Fruit fly (Drosophila melanogaster) whole organism, embryonic: ENCODE measurements around the gene CG4267.

ENCODE experiments used
- Atf6 ChIP-seq: fragments of 200-800 bp; sonication (Bioruptor generic); IDR thresholded peaks from 2 replicates; pipeline ENCODE4 v1.3.6; 2022; ENCODE audit warnings: missing biosample characterization, missing genetic modification characterization
- CG10366 ChIP-seq: fragments of 200-800 bp; sonication (Bioruptor generic); IDR thresholded peaks from 2 replicates; pipeline ENCODE4 v1.3.6; 2022; ENCODE audit warnings: missing biosample characterization, missing genetic modification characterization
- CG10431 ChIP-seq: fragments of 200-800 bp; sonication (Bioruptor generic); optimal IDR thresholded peaks from 3 replicates; lab custom pipeline; 2018; ENCODE audit warnings: missing biosample characterization, mild to moderate bottlenecking, missing genetic modification characterization
- CG11723 ChIP-seq: fragments of 200-800 bp; sonication (Bioruptor generic); optimal IDR thresholded peaks from 2 replicates; lab custom pipeline; 2017; ENCODE audit warnings: missing biosample characterization, mild to moderate bottlenecking, missing genetic modification characterization
- CG12219 ChIP-seq: fragments of 200-800 bp; sonication (Bioruptor generic); optimal IDR thresholded peaks from 3 replicates; lab custom pipeline; 2018; ENCODE audit warnings: missing biosample characterization, mild to moderate bottlenecking, missing genetic modification characterization
- CG12391 ChIP-seq: fragments of 200-800 bp; sonication (Bioruptor generic); optimal IDR thresholded peaks from 3 replicates; lab custom pipeline; 2018; ENCODE audit warnings: missing biosample characterization, mild to moderate bottlenecking, missing genetic modification characterization, moderate library complexity
- CG12659 ChIP-seq: fragments of 200-800 bp; sonication (Bioruptor generic); optimal IDR thresholded peaks from 3 replicates; lab custom pipeline; 2017; ENCODE audit warnings: mild to moderate bottlenecking, missing biosample characterization, missing genetic modification reagents, missing genetic modification characterization
- CG13894 ChIP-seq: fragments of 200-800 bp; sonication (Bioruptor generic); optimal IDR thresholded peaks from 3 replicates; lab custom pipeline; 2018; ENCODE audit warnings: missing biosample characterization, mild to moderate bottlenecking, missing genetic modification characterization, moderate library complexity
- CG14710 ChIP-seq: fragments of 200-800 bp; sonication (Bioruptor generic); optimal IDR thresholded peaks from 3 replicates; lab custom pipeline; 2019; ENCODE audit warnings: missing biosample characterization, mild to moderate bottlenecking, missing genetic modification characterization, moderate library complexity
- CG15514 ChIP-seq: fragments of 200-800 bp; sonication (Bioruptor generic); optimal IDR thresholded peaks from 3 replicates; lab custom pipeline; 2017; ENCODE audit warnings: missing biosample characterization, missing genetic modification characterization, mild to moderate bottlenecking, moderate library complexity, missing genetic modification reagents
- CG15696 ChIP-seq: fragments of 200-800 bp; sonication (Bioruptor generic); optimal IDR thresholded peaks from 2 replicates; lab custom pipeline; 2019; ENCODE audit warnings: missing biosample characterization, mild to moderate bottlenecking, missing genetic modification characterization, moderate library complexity
- CG1602 ChIP-seq: fragments of 200-800 bp; sonication (Bioruptor generic); optimal IDR thresholded peaks from 3 replicates; lab custom pipeline; 2016; ENCODE audit warnings: missing biosample characterization, missing genetic modification characterization
- CG16815 ChIP-seq: fragments of 200-800 bp; sonication (Bioruptor generic); optimal IDR thresholded peaks from 3 replicates; lab custom pipeline; 2017; ENCODE audit warnings: missing biosample characterization, mild to moderate bottlenecking, missing genetic modification characterization
- CG18619 ChIP-seq: fragments of 200-800 bp; sonication (Bioruptor generic); optimal IDR thresholded peaks from 3 replicates; lab custom pipeline; 2017; ENCODE audit warnings: missing biosample characterization, mild to moderate bottlenecking, missing genetic modification characterization
- CG2129 ChIP-seq: fragments of 200-800 bp; sonication (Bioruptor generic); IDR thresholded peaks from 2 replicates; pipeline ENCODE4 v1.3.6; 2022; ENCODE audit warnings: missing biosample characterization, missing genetic modification characterization; ENCODE audit not compliant: partially characterized antibody
- CG3163 ChIP-seq: fragments of 200-800 bp; sonication (Bioruptor generic); optimal IDR thresholded peaks from 3 replicates; lab custom pipeline; 2016; ENCODE audit warnings: missing biosample characterization, missing genetic modification characterization
- CG34376 ChIP-seq: fragments of 200-800 bp; sonication (Bioruptor generic); optimal IDR thresholded peaks from 2 replicates; lab custom pipeline; 2018; ENCODE audit warnings: missing biosample characterization, mild to moderate bottlenecking, missing genetic modification characterization
- CG3847 ChIP-seq: fragments of 200-800 bp; sonication (Bioruptor generic); IDR thresholded peaks from 2 replicates; pipeline ENCODE4 v1.3.6; 2022; ENCODE audit warnings: missing biosample characterization, missing genetic modification characterization
- CG7357 ChIP-seq: fragments of 200-800 bp; sonication (Bioruptor generic); IDR thresholded peaks from 3 replicates; pipeline ENCODE4 v1.3.6; 2022; ENCODE audit warnings: missing biosample characterization, missing genetic modification characterization
- CG8089 ChIP-seq: fragments of 200-800 bp; sonication (Bioruptor generic); optimal IDR thresholded peaks from 3 replicates; lab custom pipeline; 2016; ENCODE audit warnings: missing biosample characterization, missing genetic modification characterization
- CG8924 ChIP-seq: fragments of 200-800 bp; optimal IDR thresholded peaks from 3 replicates; lab custom pipeline; 2019; ENCODE audit warnings: missing biosample characterization, mild to moderate bottlenecking, missing genetic modification characterization, moderate library complexity
- CG9932 ChIP-seq: fragments of 200-800 bp; sonication (Bioruptor generic); IDR thresholded peaks from 2 replicates; pipeline ENCODE4 v1.3.6; 2022; ENCODE audit warnings: missing biosample characterization, missing genetic modification characterization
- CTCF ChIP-seq: fragments of 200-800 bp; sonication (Bioruptor generic); optimal IDR thresholded peaks from 2 replicates; lab custom pipeline; 2017; ENCODE audit warnings: missing biosample characterization, mild to moderate bottlenecking, missing genetic modification characterization, moderate library complexity
- CrebB ChIP-seq: fragments of 200-800 bp; sonication (Bioruptor generic); optimal IDR thresholded peaks from 3 replicates; lab custom pipeline; 2018; ENCODE audit warnings: missing biosample characterization, mild to moderate bottlenecking, missing genetic modification characterization
- Dad ChIP-seq: fragments of 200-800 bp; sonication (Bioruptor generic); optimal IDR thresholded peaks from 3 replicates; lab custom pipeline; 2016; ENCODE audit warnings: missing biosample characterization, missing genetic modification characterization
- Dek ChIP-seq: fragments of 200-800 bp; sonication (Bioruptor generic); optimal IDR thresholded peaks from 3 replicates; lab custom pipeline; 2019; ENCODE audit warnings: missing biosample characterization, mild to moderate bottlenecking, missing genetic modification characterization, moderate library complexity
- GATAe ChIP-seq: fragments of 200-800 bp; sonication (Bioruptor generic); conservative IDR thresholded peaks from 2 replicates; pipeline ENCODE4 v1.3.6; 2022; ENCODE audit warnings: missing biosample characterization, missing genetic modification characterization
- HmgZ ChIP-seq: fragments of 200-800 bp; sonication (Bioruptor generic); optimal IDR thresholded peaks from 2 replicates; lab custom pipeline; 2018; ENCODE audit warnings: missing biosample characterization, mild to moderate bottlenecking, missing genetic modification characterization
- Hr39 ChIP-seq: fragments of >200 bp; optimal IDR thresholded peaks from 2 replicates; lab custom pipeline; 2017
- Nf-YC ChIP-seq: fragments of 200-800 bp; optimal IDR thresholded peaks from 3 replicates; lab custom pipeline; 2019; ENCODE audit warnings: missing biosample characterization, mild to moderate bottlenecking, missing genetic modification characterization, moderate library complexity
- Rfx ChIP-seq: fragments of 200-800 bp; sonication (Bioruptor generic); IDR thresholded peaks from 2 replicates; pipeline ENCODE4 v1.3.6; 2022; ENCODE audit warnings: missing biosample characterization, missing genetic modification characterization
- Taf1 ChIP-seq: fragments of 200-800 bp; sonication (Bioruptor generic); IDR thresholded peaks from 2 replicates; pipeline ENCODE4 v1.3.6; 2022; ENCODE audit warnings: missing biosample characterization, missing genetic modification characterization
- Trl ChIP-seq, 3 experiments: fragments of >200 bp in 2 of 3; fragments of 200-800 bp in 1 of 3; sonication (Bioruptor generic) in 1 of 3; optimal IDR thresholded peaks; 2 replicates in 1 of 3; 3 replicates in 2 of 3; lab custom pipeline; 2016 to 2017; ENCODE audit warnings: missing biosample characterization in 1 of 3, missing genetic modification characterization in 1 of 3
- amos ChIP-seq: fragments of 200-800 bp; sonication (Bioruptor generic); IDR thresholded peaks from 2 replicates; pipeline ENCODE4 v1.3.6; 2022; ENCODE audit warnings: missing biosample characterization, missing genetic modification characterization; ENCODE audit not compliant: partially characterized antibody
- ap ChIP-seq: fragments of 200-800 bp; sonication (Bioruptor generic); IDR thresholded peaks from 2 replicates; pipeline ENCODE4 v1.3.6; 2022; ENCODE audit warnings: missing biosample characterization, missing genetic modification characterization
- ara ChIP-seq: fragments of 200-800 bp; sonication (Bioruptor generic); IDR thresholded peaks from 2 replicates; pipeline ENCODE4 v1.3.6; 2022; ENCODE audit warnings: missing biosample characterization, missing genetic modification characterization
- cg ChIP-seq: fragments of 200-800 bp; sonication (Bioruptor generic); optimal IDR thresholded peaks from 3 replicates; lab custom pipeline; 2019; ENCODE audit warnings: missing biosample characterization, mild to moderate bottlenecking, missing genetic modification characterization, moderate library complexity
- chinmo ChIP-seq: fragments of 200-800 bp; sonication (Bioruptor generic); IDR thresholded peaks from 4 replicates; pipeline ENCODE4 v1.3.6; 2022; ENCODE audit warnings: missing biosample characterization, missing genetic modification characterization; ENCODE audit not compliant: partially characterized antibody
- dm ChIP-seq: fragments of 200-800 bp; sonication (Bioruptor generic); optimal IDR thresholded peaks from 3 replicates; lab custom pipeline; 2016; ENCODE audit warnings: missing biosample characterization, missing genetic modification characterization
- ftz-f1 ChIP-seq: fragments of 200-800 bp; sonication (Bioruptor generic); optimal IDR thresholded peaks from 2 replicates; lab custom pipeline; 2016; ENCODE audit warnings: missing biosample characterization, missing genetic modification characterization
- hbn ChIP-seq: fragments of 200-800 bp; sonication (Bioruptor generic); IDR thresholded peaks from 2 replicates; pipeline ENCODE4 v1.3.6; 2022; ENCODE audit warnings: missing biosample characterization, missing genetic modification characterization; ENCODE audit not compliant: partially characterized antibody
- insv ChIP-seq, 2 experiments: fragments of 200-800 bp; sonication (Bioruptor generic); optimal IDR thresholded peaks; 3 replicates each; lab custom pipeline; 2016 to 2018; ENCODE audit warnings: missing biosample characterization in 2 of 2, missing genetic modification characterization in 2 of 2
- mld ChIP-seq: fragments of 200-800 bp; sonication (Bioruptor generic); IDR thresholded peaks from 3 replicates; pipeline ENCODE4 v1.3.6; 2022; ENCODE audit warnings: missing biosample characterization, missing genetic modification characterization; ENCODE audit not compliant: partially characterized antibody
- pb ChIP-seq: fragments of 200-800 bp; sonication (Bioruptor generic); optimal IDR thresholded peaks from 3 replicates; lab custom pipeline; 2016; ENCODE audit warnings: missing biosample characterization, missing genetic modification characterization
- pnt ChIP-seq: fragments of 200-800 bp; sonication (Bioruptor generic); optimal IDR thresholded peaks from 3 replicates; lab custom pipeline; 2016; ENCODE audit warnings: missing biosample characterization, missing genetic modification characterization
- run ChIP-seq: fragments of 200-800 bp; sonication (Bioruptor generic); optimal IDR thresholded peaks from 3 replicates; lab custom pipeline; 2018; ENCODE audit warnings: missing biosample characterization, mild to moderate bottlenecking, missing genetic modification characterization
- salm ChIP-seq: fragments of 200-800 bp; sonication (Bioruptor generic); optimal IDR thresholded peaks from 2 replicates; lab custom pipeline; 2018; ENCODE audit warnings: missing biosample characterization, mild to moderate bottlenecking, missing genetic modification characterization
- sens-2 ChIP-seq: fragments of 200-800 bp; sonication (Bioruptor generic); IDR thresholded peaks from 2 replicates; pipeline ENCODE4 v1.3.6; 2022; ENCODE audit warnings: missing biosample characterization, missing genetic modification characterization
- slou ChIP-seq: fragments of 200-800 bp; sonication (Bioruptor generic); optimal IDR thresholded peaks from 3 replicates; lab custom pipeline; 2016; ENCODE audit warnings: missing biosample characterization, missing genetic modification characterization
- sob ChIP-seq: fragments of 200-800 bp; sonication (Bioruptor generic); IDR thresholded peaks from 2 replicates; pipeline ENCODE4 v1.3.6; 2022; ENCODE audit warnings: missing biosample characterization, missing genetic modification characterization

The CG4267 gene

dm6 chr2L:2217067-2217684 lies 25.0 kb upstream of the CG4267 start, which contains the start of the genes CG15386, CG42371 and mio (continued):
- TF ChIP-seq CG3847 (GFP tag; lab: Robert Waterston, UW) (peak; percentile 35; the same call in 1 of the 2 replicates), CG2129 (GFP tag; lab: Robert Waterston, UW) (no peak), CG12659 (peak; percentile 52), insv (GFP tag; optimal IDR thresholded peaks at IDR 0.05; lab: Kevin White, UChicago) (peak in 1 of 2 experiments; percentile 50), mld (GFP tag; lab: Robert Waterston, UW) (no peak), dm (GFP tag; lab: Kevin White, UChicago) (peak; percentile 72), Dad (GFP tag; lab: Kevin White, UChicago) (no peak), chinmo (GFP tag; lab: Robert Waterston, UW) (peak; percentile 93), cg (GFP tag; lab: Kevin White, UChicago) (peak; percentile 71), Rfx (GFP tag; lab: Robert Waterston, UW) (peak; percentile 11; the same call in 1 of the 2 replicates), CG9932 (peak; percentile 48), CTCF (no peak), salm (tag; lab: Kevin White, UChicago) (no peak), CG12219 (no peak), slou (GFP tag; lab: Kevin White, UChicago) (no peak), ap (no peak), CG8924 (tag; lab: Kevin White, UChicago) (no peak), CG15514 (GFP tag; lab: Kevin White, UChicago) (peak; percentile 34), sob (GFP tag; lab: Robert Waterston, UW) (peak; percentile 39; the same call in 1 of the 2 replicates), CG14710 (tag; lab: Kevin White, UChicago) (peak; percentile 81), ftz-f1 (GFP tag; lab: Kevin White, UChicago) (no peak), run (tag; lab: Kevin White, UChicago) (no peak), Taf1 (GFP tag; lab: Robert Waterston, UW) (no peak), Atf6 (GFP tag; lab: Robert Waterston, UW) (0 out of 2 replicates have a peak, but pooled peaks have one; percentile 19), Nf-YC (tag; lab: Kevin White, UChicago) (no peak), amos (peak; percentile 55; the same call in 1 of the 2 replicates), CG34376 (GFP tag; lab: Kevin White, UChicago) (peak; percentile 68), pnt (GFP tag; lab: Kevin White, UChicago) (no peak), CrebB (tag; lab: Kevin White, UChicago) (no peak), CG1602 (no peak), pb (GFP tag; lab: Kevin White, UChicago) (no peak), CG10366 (GFP tag; lab: Robert Waterston, UW) (no peak), CG8089 (no peak), CG7357 (GFP tag; lab: Robert Waterston, UW) (no peak), CG10431 (GFP tag; lab: Kevin White, UChicago) (peak; percentile 100), CG13894 (tag; lab: Kevin White, UChicago) (no peak), GATAe (GFP tag; lab: Robert Waterston, UW) (peak; percentile 46; the same call in 1 of the 2 replicates), CG3163 (GFP tag; lab: Kevin White, UChicago) (no peak), CG11723 (GFP tag; lab: Kevin White, UChicago) (no peak), CG16815 (GFP tag; lab: Kevin White, UChicago) (no peak), Trl (optimal IDR thresholded peaks at IDR 0.05; lab: Kevin White, UChicago) (no peak), Trl (GFP tag; optimal IDR thresholded peaks at IDR 0.05; lab: Kevin White, UChicago) (peak; percentile 41), Hr39 (lab: Kevin White, UChicago) (no peak), ara (GFP tag; lab: Robert Waterston, UW) (no peak), CG15696 (tag; lab: Kevin White, UChicago) (no peak), HmgZ (tag; lab: Kevin White, UChicago) (peak; percentile 51), Dek (tag; lab: Kevin White, UChicago) (no peak), CG18619 (no peak), sens-2 (GFP tag; lab: Robert Waterston, UW) (no peak), hbn (GFP tag; lab: Robert Waterston, UW) (no peak), CG12391 (tag; lab: Kevin White, UChicago) (peak; percentile 16)
